Worm (Caenorhabditis elegans) whole organism, L2 larva: ENCODE data around the gene Y54G2A.41.
"Not testable (repeated sequence)": the region's sequence is repeated elsewhere in the genome, so short reads cannot be mapped to it uniquely, and the experiment has no call there.

Experiments
- C34F6.9 ChIP-seq: fragments of 150-350 bp; optimal IDR thresholded peaks from 2 replicates; lab custom pipeline; 2014; ENCODE audit warnings: missing biosample characterization, missing genetic modification characterization
- F13H6.1 ChIP-seq: sonication (generic microtip); optimal IDR thresholded peaks from 2 replicates; lab custom pipeline; 2016; ENCODE audit warnings: missing genetic modification characterization, missing compliant biosample characterization
- Y55F3AM.14 ChIP-seq: fragments of 200-800 bp; sonication (Bioruptor generic); optimal IDR thresholded peaks from 2 replicates; lab custom pipeline; 2018; ENCODE audit warnings: mild to moderate bottlenecking, missing genetic modification characterization, missing compliant biosample characterization
- ZK546.5 ChIP-seq: sonication (generic microtip); optimal IDR thresholded peaks from 2 replicates; lab custom pipeline; 2017; ENCODE audit warnings: missing biosample characterization, missing genetic modification characterization
- aly-2 ChIP-seq: fragments of 150-350 bp; optimal IDR thresholded peaks from 2 replicates; lab custom pipeline; 2014; ENCODE audit warnings: missing biosample characterization, missing genetic modification characterization
- ceh-16 ChIP-seq: fragments of 150-350 bp; optimal IDR thresholded peaks from 2 replicates; lab custom pipeline; 2014; ENCODE audit warnings: missing biosample characterization, missing genetic modification characterization
- crh-2 ChIP-seq: sonication (generic microtip); optimal IDR thresholded peaks from 2 replicates; lab custom pipeline; 2017; ENCODE audit warnings: missing biosample characterization, missing genetic modification characterization
- dmd-4 ChIP-seq: sonication (generic microtip); optimal IDR thresholded peaks from 2 replicates; lab custom pipeline; 2017; ENCODE audit warnings: missing biosample characterization, missing genetic modification characterization
- egl-27 ChIP-seq: sonication (generic microtip); optimal IDR thresholded peaks from 3 replicates; lab custom pipeline; 2017; ENCODE audit warnings: missing biosample characterization, missing genetic modification reagents, missing genetic modification characterization
- elt-1 ChIP-seq: fragments of 150-350 bp; optimal IDR thresholded peaks from 2 replicates; lab custom pipeline; 2014; ENCODE audit warnings: missing biosample characterization, missing genetic modification characterization
- elt-3 ChIP-seq: sonication (generic microtip); optimal IDR thresholded peaks from 2 replicates; lab custom pipeline; 2017; ENCODE audit warnings: missing biosample characterization, missing genetic modification characterization
- fos-1 ChIP-seq: fragments of 150-350 bp; optimal IDR thresholded peaks from 2 replicates; lab custom pipeline; 2014; ENCODE audit warnings: missing biosample characterization, missing genetic modification characterization
- gmeb-1 ChIP-seq: fragments of 150-350 bp; optimal IDR thresholded peaks from 2 replicates; lab custom pipeline; 2014; ENCODE audit warnings: missing biosample characterization, missing genetic modification characterization
- lin-11 ChIP-seq: fragments of 150-350 bp; sonication (generic microtip); optimal IDR thresholded peaks from 2 replicates; lab custom pipeline; 2014; ENCODE audit warnings: missing biosample characterization, missing genetic modification characterization, inconsistent platforms, mixed read lengths
- lin-13 ChIP-seq: fragments of 150-350 bp; optimal IDR thresholded peaks from 2 replicates; lab custom pipeline; 2014; ENCODE audit warnings: missing biosample characterization, missing genetic modification reagents, missing genetic modification characterization
- lin-39 ChIP-seq: fragments of 150-350 bp; optimal IDR thresholded peaks from 2 replicates; lab custom pipeline; 2014; ENCODE audit warnings: missing biosample characterization, missing genetic modification reagents, missing genetic modification characterization
- lsy-2 ChIP-seq, 2 experiments: fragments of 150-350 bp in 1 of 2; sonication (generic microtip) in 1 of 2; optimal IDR thresholded peaks; 2 replicates each; lab custom pipeline; 2014 to 2017; ENCODE audit warnings: missing biosample characterization in 2 of 2, missing genetic modification characterization in 2 of 2
- mbf-1 ChIP-seq: sonication (generic microtip); optimal IDR thresholded peaks from 2 replicates; lab custom pipeline; 2017; ENCODE audit warnings: missing biosample characterization, missing genetic modification characterization
- mdl-1 ChIP-seq, 2 experiments: fragments of 150-350 bp in 1 of 2; sonication (generic microtip) in 1 of 2; optimal IDR thresholded peaks; 2 replicates each; lab custom pipeline; 2017; ENCODE audit warnings: missing biosample characterization in 2 of 2, missing genetic modification characterization in 2 of 2
- nhr-10 ChIP-seq: sonication (generic microtip); optimal IDR thresholded peaks from 2 replicates; lab custom pipeline; 2017; ENCODE audit warnings: missing biosample characterization, missing genetic modification characterization
- nhr-11 ChIP-seq: fragments of 150-350 bp; optimal IDR thresholded peaks from 2 replicates; lab custom pipeline; 2014; ENCODE audit warnings: missing biosample characterization, missing genetic modification characterization
- nhr-129 ChIP-seq: fragments of 150-350 bp; optimal IDR thresholded peaks from 2 replicates; lab custom pipeline; 2014; ENCODE audit warnings: missing biosample characterization, missing genetic modification characterization
- nhr-237 ChIP-seq: fragments of 150-350 bp; optimal IDR thresholded peaks from 2 replicates; lab custom pipeline; 2014; ENCODE audit warnings: missing biosample characterization, missing genetic modification characterization
- nhr-25 ChIP-seq: fragments of 150-350 bp; sonication (generic microtip); optimal IDR thresholded peaks from 3 replicates; lab custom pipeline; 2014; ENCODE audit warnings: missing biosample characterization, missing genetic modification characterization
- nhr-6 ChIP-seq: fragments of 150-350 bp; optimal IDR thresholded peaks from 2 replicates; lab custom pipeline; 2014; ENCODE audit warnings: missing biosample characterization, missing genetic modification characterization
- nhr-77 ChIP-seq: fragments of 150-350 bp; optimal IDR thresholded peaks from 2 replicates; lab custom pipeline; 2014; ENCODE audit warnings: missing biosample characterization, missing genetic modification characterization
- peb-1 ChIP-seq: fragments of 150-350 bp; optimal IDR thresholded peaks from 2 replicates; lab custom pipeline; 2014; ENCODE audit warnings: missing biosample characterization, missing genetic modification characterization
- sem-4 ChIP-seq: fragments of 150-350 bp; optimal IDR thresholded peaks from 2 replicates; lab custom pipeline; 2014; ENCODE audit warnings: missing biosample characterization, missing genetic modification reagents, missing genetic modification characterization
- skn-1 ChIP-seq: sonication (generic microtip); optimal IDR thresholded peaks from 2 replicates; lab custom pipeline; 2017; ENCODE audit warnings: missing biosample characterization, missing genetic modification characterization
- sma-3 ChIP-seq: sonication (generic microtip); optimal IDR thresholded peaks from 2 replicates; lab custom pipeline; 2016; ENCODE audit warnings: missing genetic modification reagents, missing genetic modification characterization, missing compliant biosample characterization
- sma-9 ChIP-seq, 2 experiments: fragments of 150-350 bp in 1 of 2; sonication (generic microtip) in 1 of 2; optimal IDR thresholded peaks; 2 replicates each; lab custom pipeline; 2014 to 2016; ENCODE audit warnings: missing genetic modification characterization in 2 of 2, mild to moderate bottlenecking in 1 of 2, missing biosample characterization in 1 of 2, missing compliant biosample characterization in 1 of 2, missing genetic modification reagents in 1 of 2, moderate library complexity in 1 of 2
- snpc-4 ChIP-seq: fragments of 150-350 bp; optimal IDR thresholded peaks from 2 replicates; lab custom pipeline; 2014; ENCODE audit warnings: missing biosample characterization, missing genetic modification characterization
- unc-55 ChIP-seq: fragments of 150-350 bp; sonication (generic microtip); optimal IDR thresholded peaks from 3 replicates; lab custom pipeline; 2014; ENCODE audit warnings: missing biosample characterization, missing genetic modification reagents, missing genetic modification characterization
- unc-62 ChIP-seq: fragments of 150-350 bp; optimal IDR thresholded peaks from 2 replicates; lab custom pipeline; 2014; ENCODE audit warnings: missing biosample characterization, missing genetic modification reagents, missing genetic modification characterization
- zag-1 ChIP-seq: fragments of 150-350 bp; optimal IDR thresholded peaks from 2 replicates; lab custom pipeline; 2014; ENCODE audit warnings: missing biosample characterization, missing genetic modification characterization
- ztf-1 ChIP-seq: fragments of 200-800 bp; sonication (Bioruptor generic); conservative IDR thresholded peaks from 2 replicates; pipeline ENCODE4 v1.3.6; 2022; ENCODE audit warnings: missing genetic modification characterization, missing compliant biosample characterization
- ztf-4 ChIP-seq: fragments of 150-350 bp; optimal IDR thresholded peaks from 2 replicates; lab custom pipeline; 2014; ENCODE audit warnings: missing biosample characterization, missing genetic modification characterization

Y54G2A.41 gene

DNA sequence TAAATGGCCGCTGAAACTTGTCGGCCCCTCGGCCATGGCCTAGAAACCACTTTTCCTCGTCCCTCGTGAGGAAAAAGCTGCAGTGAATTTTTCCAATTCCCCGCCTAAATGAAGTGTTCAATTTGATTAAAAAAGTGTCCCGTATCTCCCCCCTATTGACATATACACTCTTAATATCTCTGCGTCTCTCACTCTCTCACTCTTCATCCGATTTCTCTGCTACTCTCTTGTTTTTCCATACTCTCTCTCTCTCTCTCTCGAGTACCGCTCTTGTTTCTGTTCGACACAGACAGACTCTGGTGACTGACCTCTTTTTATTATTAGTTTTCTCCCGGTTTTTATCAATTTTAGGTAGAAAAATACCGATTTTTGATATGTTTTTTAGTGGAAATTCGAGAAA, 33.4 kb downstream of the Y54G2A.41 start (continued):
- TF ChIP-seq F13H6.1 (tag; lab: Kevin White, UChicago): peak; percentile 31
- peak; percentile 34 for TF ChIP-seq gmeb-1
- no peak for TF ChIP-seq sma-9 (GFP tag; optimal IDR thresholded peaks at IDR 0.05; lab: Kevin White, UChicago)
- TF ChIP-seq sma-9 (tag; optimal IDR thresholded peaks at IDR 0.05; lab: Kevin White, UChicago): no peak
- TF ChIP-seq Y55F3AM.14 (GFP tag; lab: Kevin White, UChicago): no peak
- no peak for TF ChIP-seq unc-62
- no peak for TF ChIP-seq sem-4
- TF ChIP-seq C34F6.9 (tag; lab: Kevin White, UChicago): peak; percentile 43
- no peak for TF ChIP-seq peb-1
- TF ChIP-seq elt-1: no peak
- peak; percentile 26 to 51 for TF ChIP-seq lsy-2 (tag; optimal IDR thresholded peaks at IDR 0.05; lab: Kevin White, UChicago)
- no peak for TF ChIP-seq snpc-4
- no peak for TF ChIP-seq lin-11 (tag; lab: Kevin White, UChicago)
- TF ChIP-seq nhr-237: no peak
- no peak for TF ChIP-seq ztf-4
- TF ChIP-seq zag-1: no peak
- no peak for TF ChIP-seq mbf-1
- TF ChIP-seq egl-27 (tag; lab: Kevin White, UChicago): no peak

DNA sequence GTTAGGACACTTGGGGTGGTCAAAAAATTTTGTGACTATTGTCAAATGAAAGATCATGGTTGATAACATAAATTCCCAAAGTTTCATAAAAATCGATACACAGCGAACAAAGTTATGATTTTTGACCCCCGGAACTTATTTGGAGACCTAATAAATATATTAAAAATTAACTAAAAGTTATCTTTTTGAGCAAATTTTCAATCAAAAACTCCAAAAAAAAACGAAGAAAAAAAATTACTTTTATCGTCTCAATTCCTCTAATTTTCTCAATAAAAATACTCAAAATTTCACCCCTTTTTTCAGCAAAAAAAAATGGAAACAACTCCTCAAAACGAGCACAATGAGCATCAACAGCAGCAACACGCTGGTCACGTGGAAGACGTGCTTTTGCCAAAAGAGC, 36.7 kb downstream of the Y54G2A.41 start, which contains the start of gene atln-1:
atln-1 (plus strand) TSS at position 301 of the 400 bp plus-strand sequence.
- TF ChIP-seq nhr-6, elt-3, aly-2 (tag; lab: Kevin White, UChicago): not testable (repeated sequence)

DNA sequence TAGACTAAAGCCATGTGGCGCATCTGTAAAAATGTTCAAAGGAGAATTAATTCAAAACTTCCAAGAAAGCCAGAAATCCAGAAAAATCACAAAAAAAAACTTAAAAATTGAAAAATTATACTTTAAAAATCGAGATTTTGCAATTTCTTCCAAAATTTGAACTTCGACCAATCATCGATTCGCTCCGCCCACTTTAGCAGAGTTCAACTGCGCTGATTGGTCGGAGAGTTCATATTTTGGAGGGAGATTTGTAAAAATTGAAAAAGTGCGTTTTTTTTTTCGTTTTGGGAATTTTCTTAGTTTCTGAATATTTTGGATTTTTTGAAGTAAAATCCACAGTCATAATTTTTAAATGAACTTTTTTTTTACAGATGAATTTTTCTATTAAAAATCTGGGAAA, 42.3 kb downstream of the Y54G2A.41 start:
- TF ChIP-seq ceh-16 (tag; lab: Kevin White, UChicago): no peak
- TF ChIP-seq dmd-4: no peak
- TF ChIP-seq C34F6.9 (tag; lab: Kevin White, UChicago): no peak
- TF ChIP-seq lin-39: no peak
- no peak for TF ChIP-seq sma-3
- TF ChIP-seq gmeb-1: no peak

DNA sequence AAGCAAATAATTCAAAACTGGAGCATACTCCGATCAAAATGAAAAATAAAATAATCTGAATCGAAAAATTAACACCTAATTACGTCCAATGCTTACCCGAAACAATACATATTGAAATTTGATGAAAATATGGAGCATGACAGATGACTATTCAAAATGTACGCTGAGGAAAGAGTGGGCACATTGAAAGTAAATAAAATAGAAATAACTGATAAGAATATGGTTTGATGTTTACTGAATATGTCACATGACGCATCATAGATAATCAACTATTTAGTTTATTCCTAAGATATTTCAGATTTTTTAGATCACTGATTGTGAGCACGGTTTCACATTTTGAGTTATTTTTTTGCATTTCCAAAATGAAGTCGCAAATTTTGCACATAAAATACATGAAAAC, 46.7 kb downstream of the Y54G2A.41 start, which contains the start of gene Y54G2A.52:
Y54G2A.52 (minus strand) TSS at position 348 of the 400 bp plus-strand sequence.
- TF ChIP-seq fos-1 (tag; lab: Kevin White, UChicago) (peak; percentile 79), ztf-1 (no peak), snpc-4 (no peak), unc-55 (GFP tag; lab: Kevin White, UChicago) (no peak), crh-2 (peak; percentile 36), dmd-4 (no peak), gmeb-1 (peak; percentile 7), nhr-129 (tag; lab: Kevin White, UChicago) (peak; percentile 11)
- TF ChIP-seq, all 48 proteins: peak for 4

DNA sequence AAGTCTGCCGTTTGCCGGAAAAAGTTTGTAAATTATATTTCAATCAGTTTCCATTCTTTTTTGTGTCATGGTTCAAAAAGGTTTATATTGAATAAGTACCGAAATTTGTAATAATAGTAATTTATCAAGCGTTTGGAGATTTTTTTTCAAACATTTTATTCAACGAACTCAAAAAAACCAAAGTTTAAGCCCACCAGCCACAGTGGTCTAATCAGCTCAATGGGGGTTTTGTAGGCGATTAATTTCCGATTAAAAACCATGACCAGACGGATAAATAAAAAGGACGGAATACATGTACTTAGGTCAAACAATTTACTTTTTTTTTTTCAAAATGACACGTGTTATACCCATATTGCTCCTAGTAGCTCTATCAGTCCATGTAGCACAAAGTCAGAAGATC, 47.7 kb downstream of the Y54G2A.41 start, which contains the start of gene Y54G2A.10:
Y54G2A.10 (plus strand) TSS at position 301 of the 400 bp plus-strand sequence.
- TF ChIP-seq sem-4 (no peak), nhr-77 (tag; lab: Kevin White, UChicago) (no peak), nhr-129 (tag; lab: Kevin White, UChicago) (no peak), nhr-6 (tag; lab: Kevin White, UChicago) (no peak), unc-62 (no peak), nhr-237 (no peak), lin-39 (no peak), ZK546.5 (tag; lab: Kevin White, UChicago) (no peak), C34F6.9 (tag; lab: Kevin White, UChicago) (no peak), fos-1 (tag; lab: Kevin White, UChicago) (no peak), lin-11 (tag; lab: Kevin White, UChicago) (no peak)

DNA sequence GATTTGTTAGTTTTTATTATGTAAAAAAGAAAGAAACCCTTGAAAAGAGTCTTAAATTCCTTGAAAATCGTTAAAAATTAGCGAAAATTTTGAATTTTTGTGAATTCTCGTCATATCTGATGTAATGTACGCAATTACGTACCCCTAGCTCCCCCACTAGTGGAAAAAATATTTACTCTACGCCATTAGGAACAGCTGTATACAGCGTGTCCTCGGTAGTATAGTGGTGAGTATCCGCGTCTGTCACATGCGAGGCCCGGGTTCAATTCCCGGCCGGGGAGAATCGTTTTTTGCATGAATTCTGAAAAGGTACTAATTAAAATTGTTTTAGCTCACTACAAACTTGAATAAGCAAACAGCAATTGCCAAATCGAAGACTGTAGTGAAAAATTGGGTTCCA, 48.2 kb downstream of the Y54G2A.41 start:
- TF ChIP-seq zag-1 (no peak), gmeb-1 (no peak), unc-62 (no peak), skn-1 (no peak)

DNA sequence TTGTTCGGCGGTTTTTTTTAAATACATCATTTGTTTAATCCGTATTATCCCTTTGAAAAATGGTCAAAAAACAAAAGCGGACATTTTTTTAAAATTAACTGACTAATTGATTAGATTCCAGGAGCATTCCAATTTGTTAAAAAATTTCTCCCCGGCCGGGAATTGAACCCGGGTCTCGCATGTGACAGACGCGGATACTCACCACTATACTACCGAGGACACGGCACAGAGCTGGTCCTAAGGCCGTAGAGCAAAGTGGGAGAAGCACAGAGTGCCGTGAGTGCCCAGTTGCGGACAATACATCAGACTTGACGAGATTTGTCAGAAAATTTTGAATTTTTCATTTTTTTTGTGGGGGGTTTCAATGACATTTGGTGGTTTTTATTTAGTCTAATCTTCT, 49.3 kb downstream of the Y54G2A.41 start:
- TF ChIP-seq nhr-237: no peak
- TF ChIP-seq nhr-10 (tag; lab: Kevin White, UChicago): no peak
- TF ChIP-seq lin-13: peak; percentile 35
- no peak for TF ChIP-seq nhr-11
- no peak for TF ChIP-seq nhr-25 (tag; lab: Kevin White, UChicago)
- peak; percentile 10 for TF ChIP-seq C34F6.9 (tag; lab: Kevin White, UChicago)
- TF ChIP-seq sma-3: no peak
- peak; percentile 20 for TF ChIP-seq unc-55 (GFP tag; lab: Kevin White, UChicago)
- TF ChIP-seq lsy-2 (tag; optimal IDR thresholded peaks at IDR 0.05; lab: Kevin White, UChicago): peak in 1 of 2 experiments; percentile 17
- TF ChIP-seq mdl-1 (tag; optimal IDR thresholded peaks at IDR 0.05; lab: Kevin White, UChicago): no peak
